Worm (Caenorhabditis elegans) whole organism, L4 larva: ENCODE results near the gene tra-4.

ENCODE experiments used
- D1046.2 ChIP-seq: fragments of 200-800 bp; sonication (Bioruptor generic); IDR thresholded peaks from 2 replicates; pipeline ENCODE4 v1.3.6; 2022; ENCODE audit warnings: missing genetic modification characterization, missing compliant biosample characterization
- F37D6.2 ChIP-seq: sonication (generic microtip); optimal IDR thresholded peaks from 2 replicates; lab custom pipeline; 2016; ENCODE audit warnings: mild to moderate bottlenecking, missing genetic modification characterization, missing compliant biosample characterization
- F44E2.7 ChIP-seq: fragments of 200-800 bp; sonication (Bioruptor generic); IDR thresholded peaks from 2 replicates; pipeline ENCODE4 v2.1.2; 2022; ENCODE audit warnings: missing genetic modification characterization, missing compliant biosample characterization
- R02D3.7 ChIP-seq: fragments of 150-350 bp; sonication (generic microtip); optimal IDR thresholded peaks from 3 replicates; lab custom pipeline; 2014; ENCODE audit warnings: missing biosample characterization, missing genetic modification characterization
- T20F7.1 ChIP-seq: fragments of 200-800 bp; sonication (Bioruptor generic); optimal IDR thresholded peaks from 2 replicates; lab custom pipeline; 2018; ENCODE audit warnings: mild to moderate bottlenecking, missing genetic modification characterization, missing compliant biosample characterization
- Y105C5A.15 ChIP-seq: fragments of 200-800 bp; sonication (Bioruptor generic); IDR thresholded peaks from 2 replicates; pipeline ENCODE4 v1.3.6; 2022; ENCODE audit warnings: missing genetic modification characterization, missing compliant biosample characterization
- aha-1 ChIP-seq: fragments of 150-350 bp; peaks from one replicate; lab custom pipeline; 2014; ENCODE audit warnings: missing biosample characterization, missing genetic modification characterization
- arid-1 ChIP-seq: fragments of 200-800 bp; sonication (Bioruptor generic); conservative IDR thresholded peaks from 2 replicates; pipeline ENCODE4 v1.3.6; 2022; ENCODE audit warnings: missing genetic modification reagents, missing genetic modification characterization, missing compliant biosample characterization
- attf-4 ChIP-seq: sonication (generic microtip); optimal IDR thresholded peaks from 3 replicates; lab custom pipeline; 2017; ENCODE audit warnings: missing biosample characterization, missing genetic modification characterization
- ceh-44 ChIP-seq: fragments of 200-800 bp; sonication (Bioruptor generic); IDR thresholded peaks from 2 replicates; pipeline ENCODE4 v1.3.6; 2022; ENCODE audit warnings: missing genetic modification reagents, missing genetic modification characterization, missing compliant biosample characterization
- ceh-62 ChIP-seq: sonication (generic microtip); optimal IDR thresholded peaks from 2 replicates; lab custom pipeline; 2017; ENCODE audit warnings: missing biosample characterization, missing genetic modification characterization
- ces-1 ChIP-seq: fragments of 150-350 bp; sonication (generic microtip); optimal IDR thresholded peaks from 4 replicates; lab custom pipeline; 2014; ENCODE audit warnings: missing biosample characterization, missing genetic modification reagents, missing genetic modification characterization
- daf-16 ChIP-seq, 3 experiments: sonication (generic microtip); optimal IDR thresholded peaks; 2 replicates each; lab custom pipeline; 2016 to 2017; ENCODE audit warnings: missing genetic modification characterization in 3 of 3, missing genetic modification reagents in 3 of 3, mild to moderate bottlenecking in 2 of 3, missing compliant biosample characterization in 2 of 3, missing biosample characterization in 1 of 3, moderate library complexity in 1 of 3
- dmd-6 ChIP-seq: fragments of 200-800 bp; sonication (Bioruptor generic); IDR thresholded peaks from 2 replicates; pipeline ENCODE4 v1.3.6; 2022; ENCODE audit warnings: missing genetic modification reagents, missing genetic modification characterization, missing compliant biosample characterization
- dve-1 ChIP-seq: sonication (generic microtip); optimal IDR thresholded peaks from 2 replicates; lab custom pipeline; 2017; ENCODE audit warnings: antibody characterized with exemption, mild to moderate bottlenecking, missing genetic modification characterization, missing compliant biosample characterization; ENCODE audit not compliant: insufficient read depth
- egl-27 ChIP-seq: sonication (generic microtip); optimal IDR thresholded peaks from 3 replicates; lab custom pipeline; 2017; ENCODE audit warnings: missing biosample characterization, missing genetic modification reagents, missing genetic modification characterization
- hlh-30 ChIP-seq: sonication (generic microtip); optimal IDR thresholded peaks from 2 replicates; lab custom pipeline; 2017; ENCODE audit warnings: antibody characterized with exemption, mild to moderate bottlenecking, missing genetic modification characterization, missing compliant biosample characterization; ENCODE audit not compliant: insufficient read depth
- hmg-1.1 ChIP-seq: fragments of 200-800 bp; sonication (Bioruptor generic); IDR thresholded peaks from 2 replicates; pipeline ENCODE4 v1.3.6; 2022; ENCODE audit warnings: missing genetic modification reagents, missing genetic modification characterization, missing compliant biosample characterization
- lin-13 ChIP-seq: fragments of 150-350 bp; optimal IDR thresholded peaks from 2 replicates; lab custom pipeline; 2014; ENCODE audit warnings: missing biosample characterization, missing genetic modification reagents, missing genetic modification characterization
- lin-15B ChIP-seq: fragments of 150-350 bp; sonication (generic microtip); optimal IDR thresholded peaks from 3 replicates; lab custom pipeline; 2014; ENCODE audit warnings: missing biosample characterization, missing genetic modification characterization
- lin-29 ChIP-seq: fragments of 200-800 bp; sonication (Bioruptor generic); IDR thresholded peaks from 2 replicates; pipeline ENCODE4 v1.3.6; 2022; ENCODE audit warnings: missing genetic modification reagents, missing genetic modification characterization, missing compliant biosample characterization
- lir-3 ChIP-seq: sonication (generic microtip); optimal IDR thresholded peaks from 2 replicates; lab custom pipeline; 2016; ENCODE audit warnings: mild to moderate bottlenecking, missing genetic modification characterization, missing compliant biosample characterization
- lsy-2 ChIP-seq, 2 experiments: fragments of 150-350 bp in 1 of 2; sonication (generic microtip) in 1 of 2; optimal IDR thresholded peaks; 2 replicates each; lab custom pipeline; 2014 to 2017; ENCODE audit warnings: missing biosample characterization in 2 of 2, missing genetic modification characterization in 2 of 2
- madf-9 ChIP-seq: fragments of 200-800 bp; sonication (Bioruptor generic); conservative IDR thresholded peaks from 2 replicates; pipeline ENCODE4 v1.3.6; 2022; ENCODE audit warnings: missing genetic modification reagents, missing genetic modification characterization, missing compliant biosample characterization
- mep-1 ChIP-seq: fragments of 150-350 bp; sonication (generic microtip); optimal IDR thresholded peaks from 3 replicates; lab custom pipeline; 2014; ENCODE audit warnings: missing biosample characterization, missing genetic modification characterization
- nhr-10 ChIP-seq: fragments of 150-350 bp; optimal IDR thresholded peaks from 2 replicates; lab custom pipeline; 2014; ENCODE audit warnings: missing biosample characterization, missing genetic modification characterization
- nhr-102 ChIP-seq: sonication (generic microtip); optimal IDR thresholded peaks from 2 replicates; lab custom pipeline; 2016; ENCODE audit warnings: mild to moderate bottlenecking, missing genetic modification characterization, moderate library complexity, missing compliant biosample characterization
- nhr-11 ChIP-seq: fragments of 150-350 bp; optimal IDR thresholded peaks from 2 replicates; lab custom pipeline; 2014; ENCODE audit warnings: missing biosample characterization, missing genetic modification characterization
- nhr-25 ChIP-seq: sonication (generic microtip); optimal IDR thresholded peaks from 2 replicates; lab custom pipeline; 2017; ENCODE audit warnings: missing genetic modification characterization, mild to moderate bottlenecking, missing compliant biosample characterization, antibody characterized with exemption, moderate library complexity, borderline replicate concordance; ENCODE audit not compliant: insufficient read depth
- nhr-28 ChIP-seq: fragments of 150-350 bp; optimal IDR thresholded peaks from 2 replicates; lab custom pipeline; 2014; ENCODE audit warnings: missing biosample characterization, missing genetic modification characterization
- nhr-41 ChIP-seq: fragments of 200-800 bp; sonication (Bioruptor generic); IDR thresholded peaks from 2 replicates; pipeline ENCODE4 v1.3.6; 2022; ENCODE audit warnings: missing genetic modification reagents, missing genetic modification characterization, missing compliant biosample characterization
- nhr-42 ChIP-seq: fragments of 200-800 bp; sonication (Bioruptor generic); IDR thresholded peaks from 2 replicates; pipeline ENCODE4 v1.3.6; 2022; ENCODE audit warnings: missing genetic modification characterization, missing compliant biosample characterization
- nhr-48 ChIP-seq: sonication (generic microtip); optimal IDR thresholded peaks from 2 replicates; lab custom pipeline; 2016; ENCODE audit warnings: mild to moderate bottlenecking, missing genetic modification characterization, missing compliant biosample characterization
- nhr-76 ChIP-seq: fragments of 150-350 bp; optimal IDR thresholded peaks from 2 replicates; lab custom pipeline; 2014; ENCODE audit warnings: missing biosample characterization, missing genetic modification characterization
- php-3 ChIP-seq: fragments of 200-800 bp; sonication (Bioruptor generic); IDR thresholded peaks from 2 replicates; pipeline ENCODE4 v1.3.6; 2022; ENCODE audit warnings: missing genetic modification reagents, missing genetic modification characterization, missing compliant biosample characterization
- pqm-1 ChIP-seq: sonication (generic microtip); optimal IDR thresholded peaks from 2 replicates; lab custom pipeline; 2017; ENCODE audit warnings: missing biosample characterization, missing genetic modification characterization
- saeg-2 ChIP-seq: fragments of 200-800 bp; sonication (Bioruptor generic); IDR thresholded peaks from 2 replicates; pipeline ENCODE4 v1.3.6; 2022; ENCODE audit warnings: missing genetic modification reagents, missing genetic modification characterization, missing compliant biosample characterization
- sdz-12 ChIP-seq: fragments of 200-800 bp; sonication (Bioruptor generic); optimal IDR thresholded peaks from 2 replicates; lab custom pipeline; 2018; ENCODE audit warnings: mild to moderate bottlenecking, missing genetic modification characterization, missing compliant biosample characterization
- snpc-1.2 ChIP-seq: fragments of 200-800 bp; sonication (Bioruptor generic); IDR thresholded peaks from 2 replicates; pipeline ENCODE4 v1.3.6; 2022; ENCODE audit warnings: missing genetic modification reagents, missing genetic modification characterization, missing compliant biosample characterization
- spr-1 ChIP-seq: sonication (generic microtip); optimal IDR thresholded peaks from 2 replicates; lab custom pipeline; 2016; ENCODE audit warnings: mild to moderate bottlenecking, missing genetic modification characterization, missing compliant biosample characterization
- spr-3 ChIP-seq: fragments of 200-800 bp; sonication (Bioruptor generic); optimal IDR thresholded peaks from 2 replicates; lab custom pipeline; 2018; ENCODE audit warnings: mild to moderate bottlenecking, missing genetic modification characterization, missing compliant biosample characterization
- tag-97 ChIP-seq: fragments of 200-800 bp; sonication (Bioruptor generic); IDR thresholded peaks from 2 replicates; pipeline ENCODE4 v1.3.6; 2022; ENCODE audit warnings: missing genetic modification characterization, missing compliant biosample characterization
- unc-39 ChIP-seq: sonication (generic microtip); optimal IDR thresholded peaks from 2 replicates; lab custom pipeline; 2017; ENCODE audit warnings: missing biosample characterization, missing genetic modification characterization
- vab-7 ChIP-seq: fragments of 200-800 bp; sonication (Bioruptor generic); IDR thresholded peaks from 2 replicates; pipeline ENCODE4 v1.3.6; 2022; ENCODE audit warnings: missing genetic modification reagents, missing genetic modification characterization, missing compliant biosample characterization
- zfp-2 ChIP-seq: sonication (generic microtip); optimal IDR thresholded peaks from 2 replicates; lab custom pipeline; 2016; ENCODE audit warnings: mild to moderate bottlenecking, missing genetic modification characterization, missing compliant biosample characterization
- zfp-3 ChIP-seq: fragments of 200-800 bp; sonication (Bioruptor generic); conservative IDR thresholded peaks from 2 replicates; pipeline ENCODE4 v1.3.6; 2022; ENCODE audit warnings: missing genetic modification reagents, missing genetic modification characterization, missing compliant biosample characterization
- ztf-11 ChIP-seq: fragments of 150-350 bp; optimal IDR thresholded peaks from 2 replicates; lab custom pipeline; 2014; ENCODE audit warnings: missing biosample characterization, missing genetic modification characterization
- ztf-7 ChIP-seq: fragments of 150-350 bp; optimal IDR thresholded peaks from 2 replicates; lab custom pipeline; 2014; ENCODE audit warnings: missing biosample characterization, missing genetic modification characterization

The tra-4 gene

DNA sequence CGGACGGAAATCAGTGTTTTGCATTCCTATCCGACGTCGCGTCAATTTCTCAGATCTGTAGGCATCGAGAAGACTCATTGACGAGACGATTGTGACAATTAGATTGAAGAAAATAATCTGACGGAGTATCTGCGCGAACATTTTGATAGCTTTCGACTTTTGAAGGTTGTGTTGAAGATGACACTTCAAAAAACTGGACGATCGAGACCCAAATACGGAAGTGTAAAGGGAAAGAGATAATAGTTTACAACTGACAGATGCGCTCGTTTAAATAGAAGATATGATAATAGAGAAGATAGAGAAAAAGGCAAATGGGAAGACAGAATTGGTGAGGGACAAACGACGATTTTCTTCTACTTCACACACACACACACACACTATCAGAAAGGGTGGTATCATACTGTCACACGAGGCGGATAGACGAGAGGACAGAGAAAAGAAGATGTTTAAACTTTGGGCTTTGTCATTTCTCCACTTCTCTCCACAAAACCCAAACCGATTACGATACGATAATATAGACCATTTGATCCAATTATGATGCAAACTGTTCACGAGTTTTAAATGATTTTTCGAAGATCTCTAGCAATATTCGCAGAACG, 33.8 kb upstream of the tra-4 start, which contains the start of gene B0410.3 (continued):
- TF ChIP-seq R02D3.7 (tag; lab: Kevin White, UChicago) (no peak), D1046.2 (GFP tag; lab: Robert Waterston, UW) (no peak), unc-39 (tag; lab: Kevin White, UChicago) (no peak), ceh-62 (no peak), php-3 (no peak), lin-15B (no peak), ceh-44 (GFP tag; lab: Robert Waterston, UW) (no peak), snpc-1.2 (GFP tag; lab: Robert Waterston, UW) (no peak), nhr-48 (tag; lab: Kevin White, UChicago) (peak; percentile 77), dmd-6 (GFP tag; lab: Robert Waterston, UW) (0 out of 2 replicates have a peak, but pooled peaks have one; percentile 21), lir-3 (tag; lab: Kevin White, UChicago) (no peak), lin-29 (GFP tag; lab: Robert Waterston, UW) (no peak), F37D6.2 (tag; lab: Kevin White, UChicago) (no peak), nhr-41 (no peak), madf-9 (GFP tag; lab: Robert Waterston, UW) (no peak), nhr-10 (tag; lab: Kevin White, UChicago) (no peak), ztf-7 (tag; lab: Kevin White, UChicago) (no peak), nhr-28 (tag; lab: Kevin White, UChicago) (peak; percentile 86), pqm-1 (tag; lab: Kevin White, UChicago) (no peak), nhr-11 (tag; lab: Kevin White, UChicago) (no peak), sdz-12 (GFP tag; lab: Kevin White, UChicago) (no peak), spr-3 (GFP tag; lab: Kevin White, UChicago) (no peak), tag-97 (GFP tag; lab: Robert Waterston, UW) (no peak), T20F7.1 (GFP tag; lab: Kevin White, UChicago) (no peak), nhr-42 (no peak), nhr-102 (tag; lab: Kevin White, UChicago) (no peak), egl-27 (no peak), zfp-2 (tag; lab: Kevin White, UChicago) (no peak), daf-16 (GFP tag; optimal IDR thresholded peaks at IDR 0.05; lab: Kevin White, UChicago) (no peak), daf-16 (tag; optimal IDR thresholded peaks at IDR 0.05; lab: Kevin White, UChicago) (no peak), attf-4 (tag; lab: Kevin White, UChicago) (no peak), lsy-2 (tag; optimal IDR thresholded peaks at IDR 0.05; lab: Kevin White, UChicago) (peak in 1 of 2 experiments; percentile 36), F44E2.7 (GFP tag; lab: Robert Waterston, UW) (no peak), saeg-2 (no peak), hlh-30 (tag; lab: Kevin White, UChicago) (peak; percentile 74), arid-1 (no peak), Y105C5A.15 (GFP tag; lab: Robert Waterston, UW) (no peak), aha-1 (tag; lab: Kevin White, UChicago) (peak; percentile 95), nhr-25 (tag; lab: Kevin White, UChicago) (peak; percentile 83), lin-13 (GFP tag; lab: Kevin White, UChicago) (no peak), mep-1 (peak; percentile 21), vab-7 (GFP tag; lab: Robert Waterston, UW) (no peak), spr-1 (tag; lab: Kevin White, UChicago) (peak; percentile 19), ztf-11 (no peak), ces-1 (GFP tag; lab: Kevin White, UChicago) (no peak), zfp-3 (GFP tag; lab: Robert Waterston, UW) (no peak), nhr-76 (tag; lab: Kevin White, UChicago) (no peak), hmg-1.1 (GFP tag; lab: Robert Waterston, UW) (no peak), dve-1 (tag; lab: Kevin White, UChicago) (peak; percentile 70)
- TF ChIP-seq, all 104 proteins: peak for 20
